Worm (Caenorhabditis elegans) whole organism, L3 larva: ENCODE results near the gene ndua-7.

Experiments
- ama-1 ChIP-seq: fragments of 150-350 bp; optimal IDR thresholded peaks from 2 replicates; lab custom pipeline; 2018
- egl-27 ChIP-seq: sonication (generic microtip); optimal IDR thresholded peaks from 4 replicates; lab custom pipeline; 2017; ENCODE audit warnings: missing biosample characterization, missing genetic modification reagents, missing genetic modification characterization
- fos-1 ChIP-seq: fragments of 150-350 bp; optimal IDR thresholded peaks from 2 replicates; lab custom pipeline; 2014; ENCODE audit warnings: missing biosample characterization, missing genetic modification characterization
- jun-1 ChIP-seq: fragments of 150-350 bp; optimal IDR thresholded peaks from 2 replicates; lab custom pipeline; 2014; ENCODE audit warnings: missing biosample characterization, missing genetic modification reagents, missing genetic modification characterization
- mml-1 ChIP-seq: fragments of 150-350 bp; sonication (generic microtip); optimal IDR thresholded peaks from 3 replicates; lab custom pipeline; 2014; ENCODE audit warnings: missing biosample characterization, missing genetic modification characterization
- nhr-23 ChIP-seq: fragments of 150-350 bp; optimal IDR thresholded peaks from 2 replicates; lab custom pipeline; 2014; ENCODE audit warnings: missing biosample characterization, missing genetic modification reagents, missing genetic modification characterization
- nhr-28 ChIP-seq: fragments of 150-350 bp; optimal IDR thresholded peaks from 2 replicates; lab custom pipeline; 2014; ENCODE audit warnings: missing biosample characterization, missing genetic modification characterization
- snpc-4 ChIP-seq: fragments of 150-350 bp; optimal IDR thresholded peaks from 2 replicates; lab custom pipeline; 2014; ENCODE audit warnings: missing biosample characterization, missing genetic modification characterization
- unc-62 ChIP-seq: fragments of 150-350 bp; sonication (generic microtip); optimal IDR thresholded peaks from 4 replicates; lab custom pipeline; 2014; ENCODE audit warnings: missing biosample characterization, missing genetic modification reagents, missing genetic modification characterization

DNA sequence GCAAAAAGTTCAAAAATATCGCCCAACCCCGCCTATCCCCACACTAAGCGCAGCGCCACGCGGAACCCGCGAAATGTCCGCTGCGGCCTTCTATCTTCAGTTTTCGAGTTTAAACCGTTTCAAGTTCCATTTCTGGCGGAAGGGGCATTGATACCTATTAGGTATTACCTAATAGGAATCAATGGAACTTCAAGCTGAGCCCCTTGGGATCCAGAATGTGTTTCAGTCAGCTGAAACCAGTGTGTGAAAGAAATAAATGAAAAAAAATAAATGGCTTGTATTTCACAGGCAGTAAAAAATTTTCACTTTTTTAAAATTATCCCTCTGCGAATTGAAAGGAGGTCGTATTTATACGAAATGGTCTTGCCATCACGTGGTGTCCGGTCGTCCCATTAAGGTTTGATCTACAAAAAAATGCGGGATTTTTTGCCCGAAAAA is 26.8 kb upstream of the ndua-7 start:
- TF ChIP-seq snpc-4 (tag; lab: Kevin White, UChicago) (peak; percentile 92), nhr-28 (no peak), ama-1 (lab: Kevin White, UChicago) (no peak), fos-1 (tag; lab: Kevin White, UChicago) (no peak), unc-62 (GFP tag; lab: Kevin White, UChicago) (no peak), jun-1 (tag; lab: Kevin White, UChicago) (no peak), mml-1 (tag; lab: Kevin White, UChicago) (no peak), egl-27 (tag; lab: Kevin White, UChicago) (no peak), nhr-23 (tag; lab: Kevin White, UChicago) (no peak)
